Fruit fly (Drosophila melanogaster) whole organism, pupa: ENCODE measurements around the gene retinin.

Source experiments
- CG10348 ChIP-seq: fragments of 200-800 bp; sonication (Bioruptor generic); IDR thresholded peaks from 2 replicates; pipeline ENCODE4 v1.3.6; 2022; ENCODE audit warnings: missing biosample characterization, missing genetic modification characterization
- CG12605 ChIP-seq: fragments of 200-800 bp; sonication (Bioruptor generic); IDR thresholded peaks from 2 replicates; pipeline ENCODE4 v1.3.6; 2022; ENCODE audit warnings: missing biosample characterization, missing genetic modification characterization
- CG13204 ChIP-seq: fragments of 200-800 bp; sonication (Bioruptor generic); optimal IDR thresholded peaks from 2 replicates; lab custom pipeline; 2018; ENCODE audit warnings: missing biosample characterization, mild to moderate bottlenecking, missing genetic modification characterization, moderate library complexity
- CG14655 ChIP-seq: fragments of 200-800 bp; sonication (Bioruptor generic); optimal IDR thresholded peaks from 3 replicates; lab custom pipeline; 2017; ENCODE audit warnings: mild to moderate bottlenecking, missing biosample characterization, missing genetic modification reagents, missing genetic modification characterization
- CG15710 ChIP-seq: fragments of 200-800 bp; sonication (Bioruptor generic); optimal IDR thresholded peaks from 2 replicates; lab custom pipeline; 2018; ENCODE audit warnings: missing biosample characterization, mild to moderate bottlenecking, missing genetic modification characterization, moderate library complexity
- CG17806 ChIP-seq: fragments of 200-800 bp; sonication (Bioruptor generic); optimal IDR thresholded peaks from 2 replicates; lab custom pipeline; 2018; ENCODE audit warnings: missing biosample characterization, mild to moderate bottlenecking, missing genetic modification characterization, moderate library complexity
- CG32121 ChIP-seq: fragments of 200-800 bp; sonication (Bioruptor generic); IDR thresholded peaks from 2 replicates; pipeline ENCODE4 v1.3.6; 2022; ENCODE audit warnings: missing biosample characterization, missing genetic modification characterization
- CG34367 ChIP-seq: fragments of 200-800 bp; sonication (Bioruptor generic); optimal IDR thresholded peaks from 2 replicates; lab custom pipeline; 2018; ENCODE audit warnings: missing biosample characterization, mild to moderate bottlenecking, missing genetic modification characterization
- CG4496 ChIP-seq: fragments of 200-800 bp; sonication (Bioruptor generic); IDR thresholded peaks from 3 replicates; pipeline ENCODE4 v1.3.6; 2022; ENCODE audit warnings: missing biosample characterization, missing genetic modification characterization
- CG8159 ChIP-seq: fragments of 200-800 bp; sonication (Bioruptor generic); optimal IDR thresholded peaks from 3 replicates; lab custom pipeline; 2018; ENCODE audit warnings: missing biosample characterization, mild to moderate bottlenecking, missing genetic modification characterization, moderate library complexity
- CG8301 ChIP-seq: fragments of 200-800 bp; sonication (Bioruptor generic); optimal IDR thresholded peaks from 2 replicates; lab custom pipeline; 2018; ENCODE audit warnings: missing biosample characterization, mild to moderate bottlenecking, missing genetic modification characterization
- CG9948 ChIP-seq: fragments of 200-800 bp; sonication (Bioruptor generic); optimal IDR thresholded peaks from 2 replicates; lab custom pipeline; 2018; ENCODE audit warnings: missing biosample characterization, mild to moderate bottlenecking, missing genetic modification characterization, moderate library complexity
- D1 ChIP-seq: fragments of 200-800 bp; sonication (Bioruptor generic); optimal IDR thresholded peaks from 2 replicates; lab custom pipeline; 2018; ENCODE audit warnings: missing biosample characterization, mild to moderate bottlenecking, missing genetic modification characterization, moderate library complexity
- EcR ChIP-seq: fragments of 200-800 bp; sonication (Bioruptor generic); optimal IDR thresholded peaks from 3 replicates; lab custom pipeline; 2019; ENCODE audit warnings: missing biosample characterization, missing genetic modification characterization, mild to moderate bottlenecking, moderate library complexity, missing genetic modification reagents
- Ets98B ChIP-seq: fragments of 200-800 bp; sonication (Bioruptor generic); IDR thresholded peaks from 2 replicates; pipeline ENCODE4 v1.3.6; 2022; ENCODE audit warnings: missing biosample characterization, missing genetic modification characterization
- Pif1A ChIP-seq: fragments of 200-800 bp; sonication (Bioruptor generic); optimal IDR thresholded peaks from 3 replicates; lab custom pipeline; 2016; ENCODE audit warnings: missing biosample characterization, missing genetic modification characterization
- Pif1B ChIP-seq: fragments of 200-800 bp; sonication (Bioruptor generic); optimal IDR thresholded peaks from 3 replicates; lab custom pipeline; 2016; ENCODE audit warnings: missing biosample characterization, missing genetic modification characterization
- Snoo ChIP-seq: fragments of 200-800 bp; sonication (Bioruptor generic); optimal IDR thresholded peaks from 3 replicates; lab custom pipeline; 2017; ENCODE audit warnings: missing biosample characterization, mild to moderate bottlenecking, missing genetic modification characterization, inconsistent platforms
- fd96Ca ChIP-seq: fragments of 200-800 bp; sonication (Bioruptor generic); IDR thresholded peaks from 3 replicates; pipeline ENCODE4 v1.3.6; 2022; ENCODE audit warnings: missing biosample characterization, missing genetic modification characterization
- gl ChIP-seq: fragments of 200-800 bp; sonication (Bioruptor generic); optimal IDR thresholded peaks from 2 replicates; lab custom pipeline; 2018; ENCODE audit warnings: missing biosample characterization, mild to moderate bottlenecking, missing genetic modification characterization
- rn ChIP-seq: fragments of 200-800 bp; sonication (Bioruptor generic); IDR thresholded peaks from 2 replicates; pipeline ENCODE4 v1.3.6; 2022; ENCODE audit warnings: missing biosample characterization, missing genetic modification characterization

retinin gene

DNA sequence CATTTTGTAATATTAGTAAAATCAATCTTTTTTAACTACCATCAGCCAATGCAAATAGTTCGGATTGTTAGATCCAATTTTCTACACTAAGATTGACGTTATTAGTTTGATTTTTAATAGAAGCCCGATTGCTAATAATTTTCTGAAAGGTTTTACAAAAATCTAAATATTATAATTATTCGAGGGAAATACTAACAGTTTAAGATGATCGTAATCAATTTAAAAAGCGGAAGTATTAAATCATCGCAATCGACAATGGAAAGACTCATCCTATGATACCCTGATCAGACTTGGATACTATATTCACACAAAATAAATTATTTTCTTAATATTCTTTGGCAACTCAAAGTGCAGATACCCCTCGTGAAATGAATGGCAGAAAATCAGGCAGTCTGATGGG lies 26.1 kb downstream of the retinin start:
- no peak for TF ChIP-seq CG10348 (GFP tag; lab: Robert Waterston, UW)
- peak; percentile 52 for TF ChIP-seq D1 (tag; lab: Kevin White, UChicago)
- peak; percentile 16 for TF ChIP-seq CG15710
- TF ChIP-seq CG17806 (tag; lab: Kevin White, UChicago): no peak
- peak; percentile 27 for TF ChIP-seq CG9948 (tag; lab: Kevin White, UChicago)
- TF ChIP-seq CG8159 (tag; lab: Kevin White, UChicago): peak; percentile 62
- TF ChIP-seq CG32121 (GFP tag; lab: Robert Waterston, UW): no peak
- no peak for TF ChIP-seq Ets98B
- TF ChIP-seq rn (GFP tag; lab: Robert Waterston, UW): no peak

DNA sequence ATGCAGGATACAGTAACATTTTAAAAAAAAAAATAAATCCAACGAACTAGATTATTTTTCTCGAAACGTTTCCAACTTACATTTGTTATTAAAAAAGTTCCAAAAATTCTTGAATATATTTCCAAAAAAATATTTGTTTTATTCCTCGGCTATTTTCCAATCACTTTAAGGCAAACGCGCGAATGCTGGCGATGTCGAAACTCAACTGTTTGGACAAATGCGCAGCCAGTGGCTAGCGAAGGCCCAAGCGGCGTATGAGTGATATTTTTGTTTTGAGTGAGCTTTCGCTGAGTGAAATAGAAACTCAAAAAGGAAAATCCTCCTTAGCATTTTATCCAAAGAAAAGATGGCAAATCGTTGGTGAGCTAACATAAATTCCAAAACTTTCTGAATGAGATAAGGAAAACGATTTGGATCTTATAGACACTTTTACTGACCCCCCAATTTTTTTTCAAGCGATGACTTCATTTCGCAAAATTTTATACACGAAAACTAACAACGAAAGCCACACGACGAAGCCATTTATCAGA lies 27.6 kb downstream of the retinin start, which contains the start of gene ringer:
Gene ringer (minus strand): TSS at position 210 of the 530 bp plus-strand sequence.
- TF ChIP-seq CG8159 (tag; lab: Kevin White, UChicago) (no peak), CG8301 (tag; lab: Kevin White, UChicago) (no peak), CG17806 (tag; lab: Kevin White, UChicago) (no peak), Pif1A (GFP tag; lab: Kevin White, UChicago) (no peak), gl (tag; lab: Kevin White, UChicago) (no peak), Pif1B (GFP tag; lab: Kevin White, UChicago) (no peak), rn (GFP tag; lab: Robert Waterston, UW) (no peak), CG34367 (tag; lab: Kevin White, UChicago) (no peak), CG13204 (GFP tag; lab: Kevin White, UChicago) (no peak), fd96Ca (no peak), CG14655 (GFP tag; lab: Kevin White, UChicago) (no peak), Ets98B (no peak)

DNA sequence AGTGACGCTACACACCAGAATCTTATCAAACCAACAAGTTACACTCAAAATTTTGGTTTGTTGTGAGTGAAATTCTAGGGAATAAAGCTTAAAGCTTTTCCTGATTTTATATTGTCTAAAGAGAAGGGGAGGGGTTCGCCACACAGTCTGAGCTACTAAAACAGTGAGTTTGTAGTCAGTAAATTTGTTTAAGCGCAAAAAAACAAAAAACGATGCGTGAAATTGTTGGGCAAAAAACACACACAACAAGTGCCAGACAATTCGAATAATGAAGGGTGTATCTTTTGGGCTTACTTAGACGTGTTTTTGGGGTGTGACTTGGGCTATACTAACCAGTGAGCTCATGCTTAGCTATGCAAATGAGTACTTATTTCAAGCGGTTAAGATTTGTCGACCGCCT lies 28.1 kb downstream of the retinin start:
- TF ChIP-seq CG4496 (GFP tag; lab: Robert Waterston, UW) (no peak), gl (tag; lab: Kevin White, UChicago) (no peak), CG32121 (GFP tag; lab: Robert Waterston, UW) (no peak), CG13204 (GFP tag; lab: Kevin White, UChicago) (no peak), EcR (no peak), CG17806 (tag; lab: Kevin White, UChicago) (no peak), Pif1A (GFP tag; lab: Kevin White, UChicago) (no peak), CG9948 (tag; lab: Kevin White, UChicago) (no peak), CG34367 (tag; lab: Kevin White, UChicago) (no peak), CG15710 (no peak), fd96Ca (no peak), D1 (tag; lab: Kevin White, UChicago) (no peak), Snoo (tag; lab: Kevin White, UChicago) (no peak), Ets98B (no peak), CG14655 (GFP tag; lab: Kevin White, UChicago) (no peak), Pif1B (GFP tag; lab: Kevin White, UChicago) (no peak), CG10348 (GFP tag; lab: Robert Waterston, UW) (no peak), CG8301 (tag; lab: Kevin White, UChicago) (no peak), rn (GFP tag; lab: Robert Waterston, UW) (no peak), CG12605 (GFP tag; lab: Robert Waterston, UW) (no peak)

DNA sequence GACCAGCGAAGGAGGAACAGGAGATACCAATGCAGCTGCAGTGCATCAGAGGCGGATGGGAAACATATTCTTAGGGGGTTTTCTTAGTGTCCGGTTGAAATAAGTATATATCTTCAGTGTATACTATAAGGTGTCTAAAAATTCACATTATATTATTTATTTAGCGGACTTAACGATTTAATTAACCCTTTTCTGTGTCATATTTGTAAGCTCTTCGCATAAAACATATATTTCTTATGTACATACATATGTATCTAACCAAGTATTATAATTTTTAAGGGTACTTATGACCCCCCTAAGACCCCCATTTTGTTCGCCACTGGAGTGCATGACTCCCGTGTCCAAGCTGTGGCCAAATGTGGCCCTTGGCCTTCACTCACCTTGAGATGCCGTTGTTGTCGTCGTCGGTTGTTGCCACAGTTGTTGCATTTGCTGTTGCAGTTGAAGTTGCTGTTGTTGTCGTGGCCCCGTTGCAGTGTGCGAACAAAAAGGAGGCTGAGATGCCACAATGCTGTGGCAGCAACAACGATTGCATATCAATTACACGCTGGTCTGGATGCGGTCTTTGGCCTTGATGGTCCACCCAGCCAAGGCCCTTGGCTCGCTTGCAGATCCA lies 29.6 kb downstream of the retinin start:
- TF ChIP-seq CG15710 (peak; percentile 97), CG4496 (GFP tag; lab: Robert Waterston, UW) (no peak), CG8301 (tag; lab: Kevin White, UChicago) (peak; percentile 67), Pif1A (GFP tag; lab: Kevin White, UChicago) (peak; percentile 83), D1 (tag; lab: Kevin White, UChicago) (peak; percentile 93), Snoo (tag; lab: Kevin White, UChicago) (peak; percentile 73), CG9948 (tag; lab: Kevin White, UChicago) (peak; percentile 98), CG14655 (GFP tag; lab: Kevin White, UChicago) (peak; percentile 83), gl (tag; lab: Kevin White, UChicago) (peak; percentile 86), CG34367 (tag; lab: Kevin White, UChicago) (peak; percentile 95), CG13204 (GFP tag; lab: Kevin White, UChicago) (peak; percentile 90), EcR (peak; percentile 91), CG8159 (tag; lab: Kevin White, UChicago) (peak; percentile 98), fd96Ca (0 out of 3 replicates have a peak, but pooled peaks have one; percentile 22), Ets98B (no peak), CG17806 (tag; lab: Kevin White, UChicago) (peak; percentile 94), CG32121 (GFP tag; lab: Robert Waterston, UW) (no peak), rn (GFP tag; lab: Robert Waterston, UW) (no peak), CG10348 (GFP tag; lab: Robert Waterston, UW) (no peak), CG12605 (GFP tag; lab: Robert Waterston, UW) (no peak), Pif1B (GFP tag; lab: Kevin White, UChicago) (peak; percentile 84)

DNA sequence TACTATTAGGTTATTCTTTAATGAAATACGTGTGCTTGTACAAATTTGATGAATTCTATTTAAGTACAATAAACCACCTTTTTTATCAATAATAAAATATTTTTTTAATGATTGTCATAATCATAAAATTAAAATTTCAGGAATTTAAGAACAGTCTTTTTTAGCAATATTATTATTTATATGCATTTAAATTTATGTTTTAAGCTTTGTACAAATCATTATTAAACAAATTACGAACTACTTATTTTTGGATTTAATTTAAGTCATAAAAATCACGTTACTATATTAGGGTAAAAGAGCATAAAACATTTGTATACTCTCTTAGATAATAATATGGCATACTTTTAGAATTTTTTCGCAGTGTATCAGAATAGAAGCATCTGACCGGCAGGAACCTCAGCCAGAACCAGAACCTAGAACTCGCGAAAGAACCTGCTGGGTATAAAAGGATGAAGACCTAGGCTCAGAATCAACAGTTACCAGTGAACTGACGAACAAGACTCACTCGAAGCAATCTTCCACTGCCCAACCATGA lies 30.5 kb downstream of the retinin start, which contains the start of gene Cpr72Ea:
Gene Cpr72Ea (plus strand): TSS at position 485 of the 535 bp plus-strand sequence.
- TF ChIP-seq CG9948 (tag; lab: Kevin White, UChicago) (peak; percentile 73), CG17806 (tag; lab: Kevin White, UChicago) (peak; percentile 6), CG8159 (tag; lab: Kevin White, UChicago) (peak; percentile 72), gl (tag; lab: Kevin White, UChicago) (no peak), CG14655 (GFP tag; lab: Kevin White, UChicago) (peak; percentile 39), rn (GFP tag; lab: Robert Waterston, UW) (no peak), CG12605 (GFP tag; lab: Robert Waterston, UW) (no peak), CG34367 (tag; lab: Kevin White, UChicago) (peak; percentile 17), CG15710 (peak; percentile 55), CG8301 (tag; lab: Kevin White, UChicago) (no peak), CG4496 (GFP tag; lab: Robert Waterston, UW) (no peak), EcR (no peak), fd96Ca (no peak), D1 (tag; lab: Kevin White, UChicago) (peak; percentile 49), Snoo (tag; lab: Kevin White, UChicago) (no peak)
